Worm (Caenorhabditis elegans): Measurements from ENCODE around the gene ufbp-1.

The ufbp-1 gene

ce11 chrIII:8473292-8473691, 29.9 kb upstream of the ufbp-1 start (continued):
- TF ChIP-seq mxl-3 (GFP tag; optimal IDR thresholded peaks at IDR 0.05) (no peak), D1046.2 (GFP tag; IDR thresholded peaks at IDR 0.05) (no peak), Y48G9A.11 (GFP tag; IDR thresholded peaks at IDR 0.05) (peak; percentile 60; the same call in 1 of the 2 replicates), ceh-62 (tag; optimal IDR thresholded peaks at IDR 0.05) (no peak), T26A8.4 (GFP tag; IDR thresholded peaks at IDR 0.05) (no peak), nhr-48 (tag; optimal IDR thresholded peaks at IDR 0.05) (no peak), unc-130 (GFP tag; optimal IDR thresholded peaks at IDR 0.05) (no peak), ceh-32 (tag; optimal IDR thresholded peaks at IDR 0.05; ENCODE audit: poor library complexity) (no peak), cey-2 (tag; optimal IDR thresholded peaks at IDR 0.05; ENCODE audit: borderline replicate concordance, insufficient read depth) (no peak), daf-12 (tag; optimal IDR thresholded peaks at IDR 0.05) (no peak), zag-1 (tag; optimal IDR thresholded peaks at IDR 0.05) (no peak), ceh-20 (GFP tag; IDR thresholded peaks at IDR 0.05) (no peak), lin-13 (GFP tag; optimal IDR thresholded peaks at IDR 0.05) (no peak), mxl-2 (GFP tag; conservative IDR thresholded peaks at IDR 0.05) (no peak), saeg-2 (GFP tag; IDR thresholded peaks at IDR 0.05) (no peak), pqm-1 (tag; optimal IDR thresholded peaks at IDR 0.05) (no peak), F26F4.8 (GFP tag; conservative IDR thresholded peaks at IDR 0.05) (peak; percentile 69; the same call in 1 of the 2 replicates), lin-15B (tag; optimal IDR thresholded peaks at IDR 0.05) (no peak), tra-1 (GFP tag; IDR thresholded peaks at IDR 0.05) (no peak), vab-7 (GFP tag; IDR thresholded peaks at IDR 0.05) (0 out of 2 replicates have a peak, but pooled peaks have one; percentile 32), F44E2.7 (GFP tag; IDR thresholded peaks at IDR 0.05) (0 out of 2 replicates have a peak, but pooled peaks have one; percentile 53), lim-7 (GFP tag; IDR thresholded peaks at IDR 0.05) (peak; percentile 73; the same call in 1 of the 2 replicates), nhr-77 (tag; optimal IDR thresholded peaks at IDR 0.05) (no peak), nhr-10 (tag; optimal IDR thresholded peaks at IDR 0.05) (no peak), nhr-28 (tag; optimal IDR thresholded peaks at IDR 0.05) (no peak), dpl-1 (GFP tag; optimal IDR thresholded peaks at IDR 0.05) (no peak), ztf-11 (tag; optimal IDR thresholded peaks at IDR 0.05) (no peak), hmg-1.1 (GFP tag; IDR thresholded peaks at IDR 0.05) (0 out of 2 replicates have a peak, but pooled peaks have one; percentile 18), F37D6.2 (tag; optimal IDR thresholded peaks at IDR 0.05) (no peak), Y5F2A.4 (GFP tag; optimal IDR thresholded peaks at IDR 0.05) (no peak), arid-1 (GFP tag; conservative IDR thresholded peaks at IDR 0.05) (0 out of 2 replicates have a peak, but pooled peaks have one; percentile 32), hif-1 (tag; optimal IDR thresholded peaks at IDR 0.05) (no peak), hlh-11 (tag; optimal IDR thresholded peaks at IDR 0.05) (no peak), aha-1 (tag) (no peak), sdz-12 (GFP tag; optimal IDR thresholded peaks at IDR 0.05) (no peak), ZK546.5 (tag; optimal IDR thresholded peaks at IDR 0.05) (no peak), unc-62 (GFP tag; optimal IDR thresholded peaks at IDR 0.05 in 1 of 2) (no peak), unc-62 (tag; optimal IDR thresholded peaks at IDR 0.05) (no peak), spr-3 (GFP tag; optimal IDR thresholded peaks at IDR 0.05) (no peak), mes-2 (tag; optimal IDR thresholded peaks at IDR 0.05; ENCODE audit: poor library complexity, severe bottlenecking) (no peak), T20F7.1 (GFP tag; optimal IDR thresholded peaks at IDR 0.05) (no peak), madf-5 (GFP tag; IDR thresholded peaks at IDR 0.05) (peak in 1 of 2 experiments; percentile 65; a peak in 1 of 4 replicates), daf-8 (GFP tag; IDR thresholded peaks at IDR 0.05) (0 out of 2 replicates have a peak, but pooled peaks have one; percentile 43), lin-1 (GFP tag; IDR thresholded peaks at IDR 0.05) (no peak), jun-1 (tag; optimal IDR thresholded peaks at IDR 0.05) (no peak)

Data from whole organism, L4 larva.